Worm (Caenorhabditis elegans) whole organism, mixed stage, embryonic: ENCODE data around the gene unc-33.

ENCODE experiments used
- M03D4.4 ChIP-seq: sonication (generic microtip); optimal IDR thresholded peaks from 2 replicates; lab custom pipeline; 2017; ENCODE audit warnings: mild to moderate bottlenecking, missing genetic modification characterization, missing compliant biosample characterization
- blmp-1 ChIP-seq: fragments of 150-350 bp; optimal IDR thresholded peaks from 2 replicates; lab custom pipeline; 2014; ENCODE audit warnings: missing biosample characterization, missing genetic modification characterization
- ceh-39 ChIP-seq: fragments of 150-350 bp; optimal IDR thresholded peaks from 2 replicates; lab custom pipeline; 2014; ENCODE audit warnings: missing biosample characterization, missing genetic modification characterization
- ceh-43 ChIP-seq: fragments of 200-800 bp; sonication (Bioruptor generic); optimal IDR thresholded peaks from 2 replicates; lab custom pipeline; 2018; ENCODE audit warnings: mild to moderate bottlenecking, missing genetic modification characterization, moderate library complexity, missing compliant biosample characterization
- ceh-83 ChIP-seq: fragments of 200-800 bp; sonication (Bioruptor generic); optimal IDR thresholded peaks from 2 replicates; lab custom pipeline; 2018; ENCODE audit warnings: mild to moderate bottlenecking, missing genetic modification characterization, missing compliant biosample characterization
- ces-1 ChIP-seq: fragments of 150-350 bp; optimal IDR thresholded peaks from 2 replicates; lab custom pipeline; 2014; ENCODE audit warnings: missing biosample characterization, missing genetic modification reagents, missing genetic modification characterization
- cnd-1 ChIP-seq: fragments of 200-800 bp; sonication (Bioruptor generic); optimal IDR thresholded peaks from 2 replicates; lab custom pipeline; 2018; ENCODE audit warnings: mild to moderate bottlenecking, missing genetic modification characterization, missing compliant biosample characterization
- drap-1 ChIP-seq: fragments of 200-800 bp; sonication (Bioruptor generic); optimal IDR thresholded peaks from 3 replicates; lab custom pipeline; 2018; ENCODE audit warnings: mild to moderate bottlenecking, missing genetic modification characterization, missing compliant biosample characterization
- elt-3 ChIP-seq: fragments of 150-350 bp; optimal IDR thresholded peaks from 2 replicates; lab custom pipeline; 2014; ENCODE audit warnings: missing biosample characterization, missing genetic modification characterization
- flh-1 ChIP-seq: fragments of 200-800 bp; sonication (Bioruptor generic); optimal IDR thresholded peaks from 2 replicates; lab custom pipeline; 2018; ENCODE audit warnings: mild to moderate bottlenecking, missing genetic modification characterization, moderate library complexity, missing compliant biosample characterization
- ham-2 ChIP-seq: fragments of 200-800 bp; sonication (Bioruptor generic); optimal IDR thresholded peaks from 2 replicates; lab custom pipeline; 2018; ENCODE audit warnings: mild to moderate bottlenecking, missing genetic modification characterization, missing compliant biosample characterization
- hlh-1 ChIP-seq: fragments of 150-350 bp; optimal IDR thresholded peaks from 2 replicates; lab custom pipeline; 2014; ENCODE audit warnings: missing biosample characterization, missing genetic modification reagents, missing genetic modification characterization
- lin-32 ChIP-seq: fragments of 200-800 bp; sonication (Bioruptor generic); optimal IDR thresholded peaks from 2 replicates; lab custom pipeline; 2018; ENCODE audit warnings: mild to moderate bottlenecking, missing genetic modification characterization, missing compliant biosample characterization
- lsy-2 ChIP-seq: fragments of 150-350 bp; optimal IDR thresholded peaks from 2 replicates; lab custom pipeline; 2014; ENCODE audit warnings: missing biosample characterization, missing genetic modification characterization
- mab-5 ChIP-seq: fragments of 150-350 bp; optimal IDR thresholded peaks from 2 replicates; lab custom pipeline; 2014; ENCODE audit warnings: missing biosample characterization, missing genetic modification characterization
- mep-1 ChIP-seq: fragments of 150-350 bp; optimal IDR thresholded peaks from 2 replicates; lab custom pipeline; 2017; ENCODE audit warnings: missing biosample characterization, missing genetic modification reagents, missing genetic modification characterization, inconsistent platforms
- mls-2 ChIP-seq: sonication (generic microtip); optimal IDR thresholded peaks from 2 replicates; lab custom pipeline; 2016; ENCODE audit warnings: mild to moderate bottlenecking, missing genetic modification characterization, moderate library complexity, missing compliant biosample characterization
- nhr-12 ChIP-seq: fragments of 150-350 bp; optimal IDR thresholded peaks from 2 replicates; lab custom pipeline; 2014; ENCODE audit warnings: missing biosample characterization, missing genetic modification characterization
- nhr-2 ChIP-seq: fragments of 150-350 bp; optimal IDR thresholded peaks from 2 replicates; lab custom pipeline; 2014; ENCODE audit warnings: missing biosample characterization, missing genetic modification characterization
- nhr-237 ChIP-seq: fragments of 150-350 bp; optimal IDR thresholded peaks from 2 replicates; lab custom pipeline; 2014; ENCODE audit warnings: missing biosample characterization, missing genetic modification characterization
- nhr-28 ChIP-seq: fragments of 150-350 bp; optimal IDR thresholded peaks from 2 replicates; lab custom pipeline; 2014; ENCODE audit warnings: missing biosample characterization, missing genetic modification characterization
- nhr-76 ChIP-seq: sonication (generic microtip); optimal IDR thresholded peaks from 2 replicates; lab custom pipeline; 2017; ENCODE audit warnings: missing biosample characterization, missing genetic modification characterization
- pha-4 ChIP-seq: fragments of 150-350 bp; optimal IDR thresholded peaks from 2 replicates; lab custom pipeline; 2018; ENCODE audit warnings: missing biosample characterization, missing genetic modification reagents, missing genetic modification characterization
- sem-2 ChIP-seq: fragments of 200-800 bp; sonication (Bioruptor generic); optimal IDR thresholded peaks from 2 replicates; lab custom pipeline; 2018; ENCODE audit warnings: mild to moderate bottlenecking, missing genetic modification characterization, missing compliant biosample characterization
- sptf-1 ChIP-seq: sonication (generic microtip); optimal IDR thresholded peaks from 2 replicates; lab custom pipeline; 2017; ENCODE audit warnings: mild to moderate bottlenecking, missing genetic modification characterization, moderate library complexity, missing compliant biosample characterization
- tbx-8 ChIP-seq: fragments of 200-800 bp; sonication (Bioruptor generic); optimal IDR thresholded peaks from 2 replicates; lab custom pipeline; 2018; ENCODE audit warnings: mild to moderate bottlenecking, missing genetic modification characterization, moderate library complexity, missing compliant biosample characterization
- unc-120 ChIP-seq: sonication (generic microtip); optimal IDR thresholded peaks from 2 replicates; lab custom pipeline; 2017; ENCODE audit warnings: missing genetic modification characterization, missing compliant biosample characterization; ENCODE audit not compliant: poor library complexity, severe bottlenecking
- unc-39 ChIP-seq: fragments of 150-350 bp; optimal IDR thresholded peaks from 2 replicates; lab custom pipeline; 2014; ENCODE audit warnings: missing biosample characterization, missing genetic modification characterization
- unc-62 ChIP-seq: fragments of 150-350 bp; optimal IDR thresholded peaks from 2 replicates; lab custom pipeline; 2014; ENCODE audit warnings: missing biosample characterization, missing genetic modification reagents, missing genetic modification characterization
- zip-8 ChIP-seq: fragments of 150-350 bp; optimal IDR thresholded peaks from 2 replicates; lab custom pipeline; 2014; ENCODE audit warnings: missing biosample characterization, missing genetic modification characterization
- ztf-11 ChIP-seq: fragments of 150-350 bp; optimal IDR thresholded peaks from 2 replicates; lab custom pipeline; 2014; ENCODE audit warnings: missing biosample characterization, missing genetic modification characterization

Gene unc-33

ce11 chrIV:3516586-3516985 is at the start of gene unc-33:
Gene unc-33 (plus strand): TSS chrIV:3516886.
- TF ChIP-seq nhr-76 (no peak), cnd-1 (tag; lab: Kevin White, UChicago) (no peak), sem-2 (GFP tag; lab: Kevin White, UChicago) (no peak), ceh-39 (tag; lab: Kevin White, UChicago) (no peak), sptf-1 (tag; lab: Kevin White, UChicago) (no peak), nhr-28 (tag; lab: Kevin White, UChicago) (no peak), hlh-1 (tag; lab: Kevin White, UChicago) (no peak), nhr-237 (tag; lab: Kevin White, UChicago) (no peak), nhr-2 (no peak), unc-120 (tag; lab: Kevin White, UChicago) (no peak)

DNA sequence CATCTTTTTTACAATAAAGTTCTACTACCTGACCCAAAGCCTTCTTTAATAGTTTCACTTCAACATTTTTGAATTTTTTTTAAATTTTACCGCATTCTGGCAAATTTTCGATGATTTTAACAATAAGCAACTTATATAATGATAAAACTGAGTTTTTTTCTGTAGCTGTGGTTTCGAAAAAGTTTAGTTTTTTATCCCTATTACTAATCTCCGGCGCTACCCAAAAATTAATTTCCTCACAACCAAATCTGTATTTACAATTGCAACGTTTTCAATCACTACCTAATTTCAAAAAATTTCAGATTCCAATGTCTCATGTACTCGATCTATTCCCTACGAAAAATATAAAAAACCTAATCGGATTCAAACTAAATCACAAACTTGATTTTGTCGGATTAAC is 49.6 kb upstream of the unc-33 start, which contains the start of gene F58E2.3:
Gene F58E2.3, plus strand, starts transcription at position 301 of the 400 bp plus-strand sequence.
- TF ChIP-seq drap-1 (GFP tag; lab: Kevin White, UChicago), result no peak
- TF ChIP-seq mab-5 (tag; lab: Kevin White, UChicago), result no peak
- TF ChIP-seq nhr-28 (tag; lab: Kevin White, UChicago), result no peak
- TF ChIP-seq mls-2 (tag; lab: Kevin White, UChicago), result no peak
- no peak for TF ChIP-seq nhr-76
- TF ChIP-seq blmp-1 (tag; lab: Kevin White, UChicago), result no peak
- no peak for TF ChIP-seq ceh-43 (GFP tag; lab: Kevin White, UChicago)
- no peak for TF ChIP-seq sem-2 (GFP tag; lab: Kevin White, UChicago)
- no peak for TF ChIP-seq nhr-12
- TF ChIP-seq nhr-237 (tag; lab: Kevin White, UChicago), result no peak
- no peak for TF ChIP-seq mep-1

DNA sequence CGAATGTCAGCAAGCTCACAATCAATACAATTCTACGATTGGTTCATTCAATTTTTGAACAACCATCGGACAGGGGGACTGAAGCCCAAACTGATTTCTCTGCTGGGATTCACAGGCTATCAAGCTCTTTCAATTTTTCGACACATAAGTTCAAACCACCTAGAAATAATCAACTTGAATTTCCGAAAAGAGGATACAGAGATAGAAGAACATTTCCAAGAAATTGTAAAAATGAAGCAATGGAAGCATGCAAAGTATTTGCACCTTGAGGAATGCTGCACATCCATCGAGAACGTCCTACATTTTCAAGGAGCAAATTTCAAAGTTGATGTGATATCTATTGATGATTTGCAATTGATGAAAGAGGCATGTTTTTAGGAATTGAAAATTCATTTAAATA is 48.9 kb upstream of the unc-33 start:
- no peak for TF ChIP-seq lin-32 (GFP tag; lab: Kevin White, UChicago)
- TF ChIP-seq ceh-83 (GFP tag; lab: Kevin White, UChicago), result no peak

DNA sequence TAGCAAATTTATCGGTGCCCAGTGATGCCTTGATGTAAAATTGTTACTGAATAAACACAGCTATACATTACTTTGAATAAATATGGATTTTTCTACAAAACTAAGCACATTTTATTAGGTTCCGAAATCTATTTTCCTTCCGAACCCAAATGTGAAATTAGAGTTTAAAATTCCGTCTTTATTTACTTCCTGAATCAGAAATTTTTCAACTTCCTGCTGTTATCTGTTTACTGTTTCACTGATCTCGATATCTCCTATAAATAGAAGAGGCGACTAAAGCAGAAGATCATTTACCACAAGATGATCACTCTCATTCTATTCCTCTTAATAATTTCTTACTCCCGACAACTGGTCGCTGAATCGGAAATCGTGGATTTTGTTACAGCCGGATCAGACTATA is 46.9 kb upstream of the unc-33 start, which contains the start of gene F58E2.2:
Gene F58E2.2, plus strand, starts transcription at position 301 of the 400 bp plus-strand sequence.
- TF ChIP-seq ceh-43 (GFP tag; lab: Kevin White, UChicago), result no peak
- TF ChIP-seq lsy-2, result no peak
- no peak for TF ChIP-seq unc-62 (GFP tag; lab: Kevin White, UChicago)
- TF ChIP-seq zip-8, result no peak
- no peak for TF ChIP-seq unc-39 (tag; lab: Kevin White, UChicago)
- no peak for TF ChIP-seq ham-2
- TF ChIP-seq mab-5 (tag; lab: Kevin White, UChicago), result no peak
- TF ChIP-seq ceh-83 (GFP tag; lab: Kevin White, UChicago), result no peak
- no peak for TF ChIP-seq nhr-237 (tag; lab: Kevin White, UChicago)
- TF ChIP-seq tbx-8 (GFP tag; lab: Kevin White, UChicago), result no peak
- no peak for TF ChIP-seq sem-2 (GFP tag; lab: Kevin White, UChicago)
- no peak for TF ChIP-seq lin-32 (GFP tag; lab: Kevin White, UChicago)
- no peak for TF ChIP-seq ztf-11 (tag; lab: Kevin White, UChicago)
- TF ChIP-seq elt-3 (tag; lab: Kevin White, UChicago), result no peak
- TF ChIP-seq flh-1 (GFP tag; lab: Kevin White, UChicago), result no peak
- TF ChIP-seq ces-1 (GFP tag; lab: Kevin White, UChicago), result no peak
- no peak for TF ChIP-seq nhr-76

DNA sequence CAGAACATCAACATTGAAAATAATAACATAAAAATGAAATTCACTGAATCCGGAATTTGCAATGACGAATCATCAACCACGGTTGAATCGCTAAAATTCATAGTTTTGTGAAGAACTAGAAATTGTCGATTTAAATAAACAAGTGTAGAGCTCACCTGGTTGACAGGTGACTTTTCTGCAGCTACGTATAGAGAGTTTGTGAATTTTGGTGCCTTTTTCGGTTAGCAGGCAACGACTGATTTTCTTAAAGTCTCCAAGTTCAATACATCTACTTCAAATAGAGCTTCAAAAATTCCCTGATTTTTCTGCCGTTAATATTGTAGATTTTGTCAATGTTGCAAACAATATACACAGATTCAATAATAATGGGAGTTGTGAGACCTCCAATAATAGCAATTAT is 39.6 kb upstream of the unc-33 start, which contains the start of gene srz-69:
Gene srz-69, minus strand, starts transcription at position 101 of the 400 bp plus-strand sequence.
- TF ChIP-seq lin-32 (GFP tag; lab: Kevin White, UChicago) (no peak), nhr-12 (no peak), ceh-39 (tag; lab: Kevin White, UChicago) (no peak), mls-2 (tag; lab: Kevin White, UChicago) (no peak), elt-3 (tag; lab: Kevin White, UChicago) (no peak), mep-1 (no peak), M03D4.4 (tag; lab: Kevin White, UChicago) (no peak), flh-1 (GFP tag; lab: Kevin White, UChicago) (no peak), ceh-83 (GFP tag; lab: Kevin White, UChicago) (no peak), pha-4 (no peak)
